Fruit fly (Drosophila melanogaster): ENCODE measurements around the gene CG17544.

The CG17544 gene

dm6 chr2L:19402667-19403066, 4.4 kb upstream of the CG17544 start:
- TF ChIP-seq ato (GFP tag; IDR thresholded peaks at IDR 0.05; ENCODE audit: partially characterized antibody) (no peak), zen (tag; optimal IDR thresholded peaks at IDR 0.05) (no peak), CG13296 (GFP tag; optimal IDR thresholded peaks at IDR 0.05) (no peak), Hr3 (GFP tag; optimal IDR thresholded peaks at IDR 0.05) (no peak), Hey (tag; optimal IDR thresholded peaks at IDR 0.05) (no peak), br (optimal IDR thresholded peaks at IDR 0.05) (no peak), CG12071 (GFP tag; optimal IDR thresholded peaks at IDR 0.05) (no peak), slp2 (GFP tag; optimal IDR thresholded peaks at IDR 0.05) (no peak), Dad (GFP tag; optimal IDR thresholded peaks at IDR 0.05) (no peak), org-1 (GFP tag; optimal IDR thresholded peaks at IDR 0.05) (no peak), CG18619 (GFP tag; optimal IDR thresholded peaks at IDR 0.05) (no peak), CG11247 (GFP tag; IDR thresholded peaks at IDR 0.05) (no peak), CG4360 (GFP tag; IDR thresholded peaks at IDR 0.05) (no peak), sr (GFP tag; IDR thresholded peaks at IDR 0.05) (peak; percentile 55; the same call in 1 of the 3 replicates), gcm2 (GFP tag; optimal IDR thresholded peaks at IDR 0.05) (no peak), maf-S (GFP tag; optimal IDR thresholded peaks at IDR 0.05) (no peak), ci (GFP tag; IDR thresholded peaks at IDR 0.05) (0 out of 3 replicates have a peak, but pooled peaks have one; percentile 13), CG12769 (tag; optimal IDR thresholded peaks at IDR 0.05) (peak; percentile 7), CG8944 (GFP tag; optimal IDR thresholded peaks at IDR 0.05) (no peak), CG15011 (GFP tag; optimal IDR thresholded peaks at IDR 0.05) (no peak), lmd (GFP tag; IDR thresholded peaks at IDR 0.05) (no peak), slou (GFP tag; optimal IDR thresholded peaks at IDR 0.05) (no peak), CG12744 (GFP tag; optimal IDR thresholded peaks at IDR 0.05) (no peak), az2 (GFP tag; optimal IDR thresholded peaks at IDR 0.05) (no peak), ftz-f1 (GFP tag; optimal IDR thresholded peaks at IDR 0.05) (peak; percentile 78), ab (GFP tag; optimal IDR thresholded peaks at IDR 0.05) (no peak), trh (GFP tag; optimal IDR thresholded peaks at IDR 0.05) (no peak), CG15479 (GFP tag; optimal IDR thresholded peaks at IDR 0.05) (no peak), chinmo (GFP tag; IDR thresholded peaks at IDR 0.05; ENCODE audit: partially characterized antibody) (0 out of 4 replicates have a peak, but pooled peaks have one; percentile 29), Hr78 (GFP tag; optimal IDR thresholded peaks at IDR 0.05) (peak in 1 of 2 experiments; percentile 54), tio (GFP tag; optimal IDR thresholded peaks at IDR 0.05) (no peak), Rfx (GFP tag; IDR thresholded peaks at IDR 0.05) (0 out of 2 replicates have a peak, but pooled peaks have one; percentile 5), NfI (GFP tag; optimal IDR thresholded peaks at IDR 0.05) (no peak), CG42726 (GFP tag; IDR thresholded peaks at IDR 0.05; ENCODE audit: partially characterized antibody) (no peak), ems (GFP tag; optimal IDR thresholded peaks at IDR 0.05) (no peak), croc (GFP tag; conservative IDR thresholded peaks at IDR 0.05) (no peak), CG6654 (GFP tag; optimal IDR thresholded peaks at IDR 0.05) (no peak), Nf-YA (GFP tag; IDR thresholded peaks at IDR 0.05) (no peak), CG7839 (tag; optimal IDR thresholded peaks at IDR 0.05) (no peak), CG17385 (GFP tag; optimal IDR thresholded peaks at IDR 0.05) (no peak), caup (GFP tag; optimal IDR thresholded peaks at IDR 0.05; ENCODE audit: severe bottlenecking) (no peak)

DNA sequence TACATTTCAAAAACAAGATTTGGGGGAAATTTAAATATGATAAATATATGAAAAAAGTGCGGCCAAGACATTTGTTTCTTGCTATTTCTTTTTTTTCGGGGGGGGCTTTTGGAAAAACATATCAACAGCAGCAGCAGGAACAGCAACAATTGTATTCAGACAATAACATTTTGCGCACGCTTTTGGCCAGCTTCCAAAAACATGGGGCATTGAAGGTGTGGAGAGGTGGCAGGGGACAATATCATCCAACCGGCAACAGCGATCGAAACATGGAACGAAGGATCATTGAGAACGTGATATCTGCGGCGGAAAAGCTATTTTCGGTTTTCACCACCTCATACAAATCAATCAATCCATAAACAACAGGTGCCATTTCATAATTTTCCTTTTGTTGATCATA, 3.6 kb upstream of the CG17544 start:
- no peak for TF ChIP-seq ase (GFP tag; IDR thresholded peaks at IDR 0.05)
- peak; percentile 24 for TF ChIP-seq CG10543 (GFP tag; optimal IDR thresholded peaks at IDR 0.05)
- peak; percentile 68 for TF ChIP-seq cwo (GFP tag; optimal IDR thresholded peaks at IDR 0.05)
- TF ChIP-seq CG6254 (GFP tag; optimal IDR thresholded peaks at IDR 0.05), result no peak
- TF ChIP-seq MTF-1 (GFP tag; optimal IDR thresholded peaks at IDR 0.05; ENCODE audit: borderline replicate concordance), result peak; percentile 39
- no peak for TF ChIP-seq run (tag; optimal IDR thresholded peaks at IDR 0.05)
- TF ChIP-seq NfI (GFP tag; optimal IDR thresholded peaks at IDR 0.05), result peak; percentile 22
- TF ChIP-seq sr (GFP tag; IDR thresholded peaks at IDR 0.05), result no peak
- TF ChIP-seq Ravus (GFP tag; IDR thresholded peaks at IDR 0.05), result no peak
- TF ChIP-seq en (GFP tag; optimal IDR thresholded peaks at IDR 0.05), result no peak
- no peak for TF ChIP-seq Poxn (GFP tag; IDR thresholded peaks at IDR 0.05)
- peak; percentile 59 for TF ChIP-seq CG12769 (tag; optimal IDR thresholded peaks at IDR 0.05)
- 0 out of 3 replicates have a peak, but pooled peaks have one; percentile 22 for TF ChIP-seq CG6791 (GFP tag; IDR thresholded peaks at IDR 0.05; ENCODE audit: partially characterized antibody)
